Fruit fly (Drosophila melanogaster) whole organism, prepupa: ENCODE data around the gene ppk18.

ENCODE experiments used
- CG15336 ChIP-seq: fragments of 200-800 bp; sonication (Bioruptor generic); IDR thresholded peaks from 2 replicates; pipeline ENCODE4 v1.3.6; 2022; ENCODE audit warnings: missing biosample characterization, missing genetic modification characterization
- CG7368 ChIP-seq: fragments of 200-800 bp; sonication (Bioruptor generic); optimal IDR thresholded peaks from 3 replicates; lab custom pipeline; 2016; ENCODE audit warnings: missing biosample characterization, missing genetic modification characterization
- CG8632 ChIP-seq: fragments of 200-800 bp; sonication (Bioruptor generic); optimal IDR thresholded peaks from 3 replicates; lab custom pipeline; 2016; ENCODE audit warnings: missing biosample characterization, missing genetic modification characterization
- Gug ChIP-seq: fragments of 200-800 bp; sonication (Bioruptor generic); IDR thresholded peaks from 2 replicates; pipeline ENCODE4 v1.3.6; 2022; ENCODE audit warnings: missing biosample characterization, missing genetic modification characterization
- Hr39 ChIP-seq: fragments of 200-800 bp; sonication (Bioruptor generic); optimal IDR thresholded peaks from 2 replicates; lab custom pipeline; 2016; ENCODE audit warnings: missing biosample characterization, missing genetic modification characterization
- Lpt ChIP-seq: fragments of 200-800 bp; sonication (Bioruptor generic); optimal IDR thresholded peaks from 3 replicates; lab custom pipeline; 2016; ENCODE audit warnings: missing biosample characterization, missing genetic modification characterization
- OdsH ChIP-seq: fragments of 200-800 bp; sonication (Bioruptor generic); optimal IDR thresholded peaks from 3 replicates; lab custom pipeline; 2016; ENCODE audit warnings: missing biosample characterization, missing genetic modification characterization
- Sox15 ChIP-seq: fragments of 200-800 bp; sonication (Bioruptor generic); optimal IDR thresholded peaks from 3 replicates; lab custom pipeline; 2016; ENCODE audit warnings: missing biosample characterization, missing genetic modification characterization
- achi ChIP-seq: fragments of 200-800 bp; sonication (Bioruptor generic); optimal IDR thresholded peaks from 3 replicates; lab custom pipeline; 2016; ENCODE audit warnings: missing biosample characterization, missing genetic modification characterization
- fd59A ChIP-seq: fragments of 200-800 bp; sonication (Bioruptor generic); optimal IDR thresholded peaks from 2 replicates; lab custom pipeline; 2017; ENCODE audit warnings: missing biosample characterization, mild to moderate bottlenecking, missing genetic modification characterization, missing genetic modification reagents

- TF ChIP-seq achi (peak; percentile 26), fd59A (GFP tag; lab: Kevin White, UChicago) (no peak), CG8632 (GFP tag; lab: Kevin White, UChicago) (peak; percentile 32), Sox15 (GFP tag; lab: Kevin White, UChicago) (no peak), Gug (GFP tag; lab: Robert Waterston, UW) (peak; percentile 22; the same call in 1 of the 2 replicates), Lpt (GFP tag; lab: Kevin White, UChicago) (peak; percentile 15), CG7368 (GFP tag; lab: Kevin White, UChicago) (no peak), CG15336 (GFP tag; lab: Robert Waterston, UW) (no peak), OdsH (GFP tag; lab: Kevin White, UChicago) (peak; percentile 52), Hr39 (GFP tag; lab: Kevin White, UChicago) (peak; percentile 21)
Observed at dm6 chr2L:9737803-9738202, 33.0 kb downstream of the ppk18 start.
